Worm (Caenorhabditis elegans) whole organism, L3 larva: ENCODE results near the gene exc-7.

Source experiments
- R02D3.7 ChIP-seq: fragments of 150-350 bp; optimal IDR thresholded peaks from 2 replicates; lab custom pipeline; 2014; ENCODE audit warnings: missing biosample characterization, missing genetic modification characterization
- ama-1 ChIP-seq: fragments of 150-350 bp; optimal IDR thresholded peaks from 2 replicates; lab custom pipeline; 2018
- ceh-28 ChIP-seq: fragments of 150-350 bp; optimal IDR thresholded peaks from 2 replicates; lab custom pipeline; 2014; ENCODE audit warnings: missing biosample characterization, missing genetic modification reagents, missing genetic modification characterization
- ceh-9 ChIP-seq: sonication (generic microtip); optimal IDR thresholded peaks from 2 replicates; lab custom pipeline; 2018; ENCODE audit warnings: missing biosample characterization, missing genetic modification characterization
- daf-12 ChIP-seq: fragments of 150-350 bp; optimal IDR thresholded peaks from 2 replicates; lab custom pipeline; 2014; ENCODE audit warnings: missing biosample characterization, missing genetic modification reagents, missing genetic modification characterization
- egl-27 ChIP-seq: sonication (generic microtip); optimal IDR thresholded peaks from 4 replicates; lab custom pipeline; 2017; ENCODE audit warnings: missing biosample characterization, missing genetic modification reagents, missing genetic modification characterization
- egl-5 ChIP-seq: fragments of 150-350 bp; optimal IDR thresholded peaks from 2 replicates; lab custom pipeline; 2017; ENCODE audit warnings: missing biosample characterization, missing genetic modification reagents, missing genetic modification characterization, inconsistent platforms
- elt-1 ChIP-seq: fragments of 150-350 bp; optimal IDR thresholded peaks from 2 replicates; lab custom pipeline; 2014; ENCODE audit warnings: missing biosample characterization, missing genetic modification characterization
- elt-2 ChIP-seq: sonication (generic microtip); optimal IDR thresholded peaks from 2 replicates; lab custom pipeline; 2016; ENCODE audit warnings: missing genetic modification reagents, mild to moderate bottlenecking, missing genetic modification characterization, missing compliant biosample characterization
- elt-3 ChIP-seq, 3 experiments: fragments of 150-350 bp in 1 of 3; sonication (generic microtip) in 2 of 3; optimal IDR thresholded peaks; 2 replicates in 2 of 3; 4 replicates in 1 of 3; lab custom pipeline; 2014 to 2017; ENCODE audit warnings: missing biosample characterization in 3 of 3, missing genetic modification characterization in 3 of 3
- eor-1 ChIP-seq, 2 experiments: fragments of 150-350 bp; optimal IDR thresholded peaks; 2 replicates each; lab custom pipeline; 2014 to 2018; ENCODE audit warnings: missing biosample characterization in 2 of 2, missing genetic modification characterization in 2 of 2
- fkh-10 ChIP-seq: sonication (generic microtip); optimal IDR thresholded peaks from 2 replicates; lab custom pipeline; 2017; ENCODE audit warnings: missing biosample characterization, missing genetic modification reagents, missing genetic modification characterization
- fkh-2 ChIP-seq: fragments of 150-350 bp; optimal IDR thresholded peaks from 2 replicates; lab custom pipeline; 2014; ENCODE audit warnings: missing biosample characterization, missing genetic modification reagents, missing genetic modification characterization
- fos-1 ChIP-seq: fragments of 150-350 bp; optimal IDR thresholded peaks from 2 replicates; lab custom pipeline; 2014; ENCODE audit warnings: missing biosample characterization, missing genetic modification characterization
- jun-1 ChIP-seq: fragments of 150-350 bp; optimal IDR thresholded peaks from 2 replicates; lab custom pipeline; 2014; ENCODE audit warnings: missing biosample characterization, missing genetic modification reagents, missing genetic modification characterization
- lin-15B ChIP-seq: fragments of 150-350 bp; optimal IDR thresholded peaks from 2 replicates; lab custom pipeline; 2014; ENCODE audit warnings: missing biosample characterization, missing genetic modification characterization
- lin-39 ChIP-seq: fragments of 150-350 bp; optimal IDR thresholded peaks from 2 replicates; lab custom pipeline; 2018; ENCODE audit warnings: missing biosample characterization, missing genetic modification reagents, missing genetic modification characterization
- mdl-1 ChIP-seq: fragments of 150-350 bp; optimal IDR thresholded peaks from 2 replicates; lab custom pipeline; 2014; ENCODE audit warnings: missing biosample characterization, missing genetic modification characterization
- mml-1 ChIP-seq: fragments of 150-350 bp; sonication (generic microtip); optimal IDR thresholded peaks from 3 replicates; lab custom pipeline; 2014; ENCODE audit warnings: missing biosample characterization, missing genetic modification characterization
- nfya-1 ChIP-seq: sonication (generic microtip); optimal IDR thresholded peaks from 2 replicates; lab custom pipeline; 2017; ENCODE audit warnings: missing genetic modification characterization, mild to moderate bottlenecking, missing compliant biosample characterization, antibody characterized with exemption, moderate library complexity; ENCODE audit not compliant: insufficient read depth
- nhr-11 ChIP-seq: fragments of 150-350 bp; optimal IDR thresholded peaks from 2 replicates; lab custom pipeline; 2014; ENCODE audit warnings: missing biosample characterization, missing genetic modification characterization
- nhr-12 ChIP-seq: fragments of 150-350 bp; optimal IDR thresholded peaks from 2 replicates; lab custom pipeline; 2014; ENCODE audit warnings: missing biosample characterization, missing genetic modification characterization
- nhr-23 ChIP-seq: fragments of 150-350 bp; optimal IDR thresholded peaks from 2 replicates; lab custom pipeline; 2014; ENCODE audit warnings: missing biosample characterization, missing genetic modification reagents, missing genetic modification characterization
- nhr-237 ChIP-seq: fragments of 150-350 bp; optimal IDR thresholded peaks from 2 replicates; lab custom pipeline; 2014; ENCODE audit warnings: missing biosample characterization, missing genetic modification characterization
- nhr-25 ChIP-seq: sonication (generic microtip); optimal IDR thresholded peaks from 2 replicates; lab custom pipeline; 2017; ENCODE audit warnings: missing biosample characterization, missing genetic modification characterization
- nhr-28 ChIP-seq: fragments of 150-350 bp; optimal IDR thresholded peaks from 2 replicates; lab custom pipeline; 2014; ENCODE audit warnings: missing biosample characterization, missing genetic modification characterization
- nhr-43 ChIP-seq: sonication (generic microtip); optimal IDR thresholded peaks from 2 replicates; lab custom pipeline; 2016; ENCODE audit warnings: mild to moderate bottlenecking, missing genetic modification characterization, missing compliant biosample characterization; ENCODE audit not compliant: poor library complexity, severe bottlenecking
- nhr-67 ChIP-seq: fragments of 150-350 bp; optimal IDR thresholded peaks from 2 replicates; lab custom pipeline; 2014; ENCODE audit warnings: missing biosample characterization, missing genetic modification characterization
- nhr-76 ChIP-seq: fragments of 150-350 bp; sonication (generic microtip); optimal IDR thresholded peaks from 5 replicates; lab custom pipeline; 2014; ENCODE audit warnings: missing biosample characterization, missing genetic modification characterization
- pha-4 ChIP-seq: fragments of 150-350 bp; optimal IDR thresholded peaks from 2 replicates; lab custom pipeline; 2014; ENCODE audit warnings: missing biosample characterization, missing genetic modification reagents, missing genetic modification characterization
- pqm-1 ChIP-seq: fragments of 150-350 bp; optimal IDR thresholded peaks from 2 replicates; lab custom pipeline; 2017; ENCODE audit warnings: missing biosample characterization, missing genetic modification characterization, inconsistent platforms
- skn-1 ChIP-seq: fragments of 150-350 bp; optimal IDR thresholded peaks from 2 replicates; lab custom pipeline; 2014; ENCODE audit warnings: missing biosample characterization, missing genetic modification characterization
- snpc-4 ChIP-seq: fragments of 150-350 bp; optimal IDR thresholded peaks from 2 replicates; lab custom pipeline; 2014; ENCODE audit warnings: missing biosample characterization, missing genetic modification characterization
- tbx-2 ChIP-seq: sonication (generic microtip); optimal IDR thresholded peaks from 2 replicates; lab custom pipeline; 2016; ENCODE audit warnings: mild to moderate bottlenecking, missing genetic modification characterization, missing compliant biosample characterization
- unc-39 ChIP-seq: sonication (generic microtip); optimal IDR thresholded peaks from 4 replicates; lab custom pipeline; 2017; ENCODE audit warnings: missing biosample characterization, missing genetic modification characterization
- unc-62 ChIP-seq: fragments of 150-350 bp; sonication (generic microtip); optimal IDR thresholded peaks from 4 replicates; lab custom pipeline; 2014; ENCODE audit warnings: missing biosample characterization, missing genetic modification reagents, missing genetic modification characterization

The exc-7 gene

ce11 chrII:9592737-9593136 is 17.0 kb downstream of the exc-7 start, which contains the start of gene parp-2:
Gene parp-2, plus strand, starts transcription at chrII:9593037.
- TF ChIP-seq elt-3 (tag; optimal IDR thresholded peaks at IDR 0.05; lab: Kevin White, UChicago) (no peak), nhr-23 (tag; lab: Kevin White, UChicago) (no peak), nhr-25 (tag; lab: Kevin White, UChicago) (no peak), pqm-1 (no peak), fos-1 (tag; lab: Kevin White, UChicago) (no peak), unc-39 (tag; lab: Kevin White, UChicago) (no peak), fkh-2 (tag; lab: Kevin White, UChicago) (no peak), jun-1 (no peak), nhr-11 (tag; lab: Kevin White, UChicago) (no peak), mdl-1 (tag; lab: Kevin White, UChicago) (no peak), R02D3.7 (tag; lab: Kevin White, UChicago) (no peak), skn-1 (no peak), fkh-10 (GFP tag; lab: Kevin White, UChicago) (no peak), nfya-1 (no peak), ceh-9 (tag; lab: Kevin White, UChicago) (no peak), nhr-237 (tag; lab: Kevin White, UChicago) (no peak), elt-2 (tag; lab: Kevin White, UChicago) (no peak), nhr-76 (tag; lab: Kevin White, UChicago) (no peak), unc-62 (no peak)
- TF ChIP-seq, all 47 proteins: peak for 0

ce11 chrII:9594924-9595323 is 19.2 kb downstream of the exc-7 start, which contains the start of gene E02H1.5:
Gene E02H1.5, plus strand, starts transcription at chrII:9595224.
- TF ChIP-seq egl-5 (tag; lab: Kevin White, UChicago) (no peak), elt-1 (no peak), daf-12 (tag; lab: Kevin White, UChicago) (no peak), skn-1 (no peak), jun-1 (no peak), tbx-2 (tag; lab: Kevin White, UChicago) (no peak), elt-2 (tag; lab: Kevin White, UChicago) (no peak), nhr-25 (tag; lab: Kevin White, UChicago) (no peak), nhr-76 (tag; lab: Kevin White, UChicago) (no peak), snpc-4 (tag; lab: Kevin White, UChicago) (no peak), nhr-23 (tag; lab: Kevin White, UChicago) (no peak), nhr-12 (tag; lab: Kevin White, UChicago) (no peak)

ce11 chrII:9596401-9596800 is 20.6 kb downstream of the exc-7 start, which contains the start of gene E02H1.6:
Gene E02H1.6, plus strand, starts transcription at chrII:9596701.
- TF ChIP-seq unc-39 (tag; lab: Kevin White, UChicago) (no peak), pqm-1 (no peak), egl-27 (no peak), nhr-28 (tag; lab: Kevin White, UChicago) (no peak), mml-1 (no peak), skn-1 (no peak)

- TF ChIP-seq nhr-23 (tag; lab: Kevin White, UChicago) (peak; percentile 16), lin-39 (tag; lab: Kevin White, UChicago) (no peak), elt-2 (tag; lab: Kevin White, UChicago) (no peak)
Observed at ce11 chrII:9597516-9598047, 21.8 kb downstream of the exc-7 start, which contains the start of gene mrpl-53. Gene mrpl-53, plus strand, starts transcription at chrII:9597622.

ce11 chrII:9600022-9600722 is 24.4 kb downstream of the exc-7 start:
- TF ChIP-seq lin-39 (tag; lab: Kevin White, UChicago) (no peak), lin-15B (tag; lab: Kevin White, UChicago) (no peak), fkh-10 (GFP tag; lab: Kevin White, UChicago) (no peak), ceh-28 (tag; lab: Kevin White, UChicago) (no peak), fos-1 (tag; lab: Kevin White, UChicago) (no peak), nhr-67 (tag; lab: Kevin White, UChicago) (no peak), mml-1 (no peak), nhr-43 (tag; lab: Kevin White, UChicago) (peak; percentile 0), skn-1 (no peak), elt-2 (tag; lab: Kevin White, UChicago) (peak; percentile 37), unc-39 (tag; lab: Kevin White, UChicago) (no peak), elt-1 (no peak), pqm-1 (peak; percentile 91), nfya-1 (no peak), nhr-11 (tag; lab: Kevin White, UChicago) (no peak), fkh-2 (tag; lab: Kevin White, UChicago) (no peak), eor-1 (tag; optimal IDR thresholded peaks at IDR 0.05; lab: Kevin White, UChicago) (no peak), nhr-12 (tag; lab: Kevin White, UChicago) (no peak), ama-1 (peak; percentile 66), egl-27 (no peak), pha-4 (tag; lab: Kevin White, UChicago) (peak; percentile 48), R02D3.7 (tag; lab: Kevin White, UChicago) (no peak)
